Worm (Caenorhabditis elegans): ENCODE data around the gene fbxa-167.
A peak's percentile ranks its signal among the peaks of the same experiment; 100 is the strongest.

Gene fbxa-167

ce11 chrII:13664416-13664815, 23.1 kb downstream of the fbxa-167 start:
- TF ChIP-seq pha-4 (tag; optimal IDR thresholded peaks at IDR 0.05) (no peak), nhr-76 (tag; optimal IDR thresholded peaks at IDR 0.05) (no peak), unc-39 (tag; optimal IDR thresholded peaks at IDR 0.05) (no peak), ham-2 (GFP tag; optimal IDR thresholded peaks at IDR 0.05) (no peak)

ce11 chrII:13664993-13665680, 23.8 kb downstream of the fbxa-167 start:
- TF ChIP-seq elt-3 (tag; optimal IDR thresholded peaks at IDR 0.05) (peak; percentile 47), unc-39 (tag; optimal IDR thresholded peaks at IDR 0.05) (no peak), drap-1 (GFP tag; optimal IDR thresholded peaks at IDR 0.05) (no peak)

- TF ChIP-seq nhr-2 (tag; optimal IDR thresholded peaks at IDR 0.05) (no peak), ztf-11 (tag; optimal IDR thresholded peaks at IDR 0.05) (no peak), mls-2 (tag; optimal IDR thresholded peaks at IDR 0.05) (no peak)
Observed at ce11 chrII:13668844-13669441, 27.7 kb downstream of the fbxa-167 start, which contains the start of gene C31C9.7. Gene C31C9.7 (plus strand): TSS chrII:13669104.

DNA sequence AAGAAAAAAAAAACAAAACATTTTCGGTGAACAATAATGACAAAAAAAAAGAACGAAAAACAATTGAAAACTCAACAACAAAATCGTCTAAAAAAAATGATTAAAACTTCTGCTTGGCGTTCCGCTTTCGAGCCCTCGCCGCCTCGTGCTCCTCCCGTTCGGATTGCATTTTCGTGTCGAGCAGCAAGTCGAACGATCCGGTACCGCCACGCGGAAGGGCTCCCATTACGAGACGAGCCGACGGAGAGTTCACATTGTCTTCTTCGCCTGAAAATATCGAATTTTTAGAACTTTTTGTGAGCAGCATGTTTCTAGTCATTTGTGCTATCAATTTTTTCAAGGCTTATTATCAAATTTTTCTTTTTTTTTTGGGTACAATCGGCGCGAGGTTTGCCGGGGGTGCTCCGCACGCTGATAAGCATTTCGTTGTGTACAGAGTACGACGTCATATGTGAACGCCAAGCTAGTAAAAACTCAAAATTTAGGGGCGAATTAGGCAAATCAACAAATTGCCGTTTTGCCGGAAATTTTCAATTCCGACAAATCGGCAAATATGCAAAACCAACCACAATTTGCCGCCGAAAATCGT, 29.5 kb downstream of the fbxa-167 start:
- no peak for TF ChIP-seq nhr-28 (tag; optimal IDR thresholded peaks at IDR 0.05)
- no peak for TF ChIP-seq flh-1 (GFP tag; optimal IDR thresholded peaks at IDR 0.05)
- no peak for TF ChIP-seq sptf-1 (tag; optimal IDR thresholded peaks at IDR 0.05)
- TF ChIP-seq mab-5 (tag; optimal IDR thresholded peaks at IDR 0.05): no peak
- no peak for TF ChIP-seq unc-62 (GFP tag; optimal IDR thresholded peaks at IDR 0.05)
- TF ChIP-seq nhr-12 (tag; optimal IDR thresholded peaks at IDR 0.05): no peak
- no peak for TF ChIP-seq bed-3 (GFP tag; optimal IDR thresholded peaks at IDR 0.05)
- no peak for TF ChIP-seq sem-2 (GFP tag; optimal IDR thresholded peaks at IDR 0.05)
- TF ChIP-seq lsy-2 (tag; optimal IDR thresholded peaks at IDR 0.05): no peak
- no peak for TF ChIP-seq elt-1 (tag; optimal IDR thresholded peaks at IDR 0.05; ENCODE audit: borderline replicate concordance, insufficient read depth)
- TF ChIP-seq nhr-2 (tag; optimal IDR thresholded peaks at IDR 0.05): no peak
- TF ChIP-seq drap-1 (GFP tag; optimal IDR thresholded peaks at IDR 0.05): no peak
- TF ChIP-seq mls-2 (tag; optimal IDR thresholded peaks at IDR 0.05): no peak
- TF ChIP-seq mep-1 (tag; optimal IDR thresholded peaks at IDR 0.05): no peak
- no peak for TF ChIP-seq pha-4 (tag; optimal IDR thresholded peaks at IDR 0.05)
- TF ChIP-seq ceh-39 (tag; optimal IDR thresholded peaks at IDR 0.05): no peak
- TF ChIP-seq zip-8 (tag; optimal IDR thresholded peaks at IDR 0.05): no peak
- no peak for TF ChIP-seq unc-39 (tag; optimal IDR thresholded peaks at IDR 0.05)
- no peak for TF ChIP-seq M03D4.4 (tag; optimal IDR thresholded peaks at IDR 0.05)

DNA sequence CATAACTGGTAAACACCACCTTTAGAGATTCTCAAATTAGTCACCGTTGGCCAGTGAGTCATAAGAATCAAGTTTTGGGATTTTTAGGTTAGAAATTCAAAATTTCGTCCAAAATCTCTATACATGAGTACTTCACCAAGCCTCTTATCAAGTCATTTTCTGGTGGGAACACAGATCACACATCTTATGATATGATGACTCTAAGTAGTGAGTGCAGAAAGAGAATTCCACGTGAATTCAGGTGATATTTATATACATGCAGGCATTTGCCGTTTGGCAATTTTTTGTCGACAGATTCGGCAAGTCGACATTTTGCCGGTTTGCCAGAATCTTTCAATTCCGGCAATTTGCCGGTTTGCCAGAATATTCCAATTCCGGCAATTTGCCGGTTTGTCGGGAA, 30.8 kb downstream of the fbxa-167 start:
- TF ChIP-seq nhr-2 (tag; optimal IDR thresholded peaks at IDR 0.05) (no peak), drap-1 (GFP tag; optimal IDR thresholded peaks at IDR 0.05) (no peak), elt-1 (tag; optimal IDR thresholded peaks at IDR 0.05; ENCODE audit: borderline replicate concordance, insufficient read depth) (no peak), cnd-1 (tag; optimal IDR thresholded peaks at IDR 0.05) (no peak), unc-62 (GFP tag; optimal IDR thresholded peaks at IDR 0.05) (no peak), ham-2 (GFP tag; optimal IDR thresholded peaks at IDR 0.05) (no peak), hlh-1 (tag; optimal IDR thresholded peaks at IDR 0.05) (no peak), ceh-43 (GFP tag; optimal IDR thresholded peaks at IDR 0.05) (no peak), nhr-12 (tag; optimal IDR thresholded peaks at IDR 0.05) (no peak), tbx-8 (GFP tag; optimal IDR thresholded peaks at IDR 0.05) (no peak), mls-2 (tag; optimal IDR thresholded peaks at IDR 0.05) (no peak), mab-5 (tag; optimal IDR thresholded peaks at IDR 0.05) (no peak), zip-8 (tag; optimal IDR thresholded peaks at IDR 0.05) (no peak), nhr-28 (tag; optimal IDR thresholded peaks at IDR 0.05) (no peak), M03D4.4 (tag; optimal IDR thresholded peaks at IDR 0.05) (no peak), mep-1 (tag; optimal IDR thresholded peaks at IDR 0.05) (no peak), ces-1 (GFP tag; optimal IDR thresholded peaks at IDR 0.05) (no peak), unc-120 (tag; optimal IDR thresholded peaks at IDR 0.05; ENCODE audit: poor library complexity, severe bottlenecking) (no peak)

Data from whole organism, mixed stage, embryonic.